Worm (Caenorhabditis elegans) whole organism, L2 larva: Measurements from ENCODE around the gene K03H6.4.

Experiments used
- C34F6.9 ChIP-seq: fragments of 150-350 bp; optimal IDR thresholded peaks from 2 replicates; lab custom pipeline; 2014; ENCODE audit warnings: missing biosample characterization, missing genetic modification characterization
- F13H6.1 ChIP-seq: sonication (generic microtip); optimal IDR thresholded peaks from 2 replicates; lab custom pipeline; 2016; ENCODE audit warnings: missing genetic modification characterization, missing compliant biosample characterization
- R02D3.7 ChIP-seq: fragments of 150-350 bp; optimal IDR thresholded peaks from 2 replicates; lab custom pipeline; 2014; ENCODE audit warnings: missing biosample characterization, missing genetic modification characterization
- Y55F3AM.14 ChIP-seq: fragments of 200-800 bp; sonication (Bioruptor generic); optimal IDR thresholded peaks from 2 replicates; lab custom pipeline; 2018; ENCODE audit warnings: mild to moderate bottlenecking, missing genetic modification characterization, missing compliant biosample characterization
- ZK546.5 ChIP-seq: sonication (generic microtip); optimal IDR thresholded peaks from 2 replicates; lab custom pipeline; 2017; ENCODE audit warnings: missing biosample characterization, missing genetic modification characterization
- alr-1 ChIP-seq: fragments of 150-350 bp; optimal IDR thresholded peaks from 2 replicates; lab custom pipeline; 2014; ENCODE audit warnings: missing biosample characterization, missing genetic modification characterization
- aly-2 ChIP-seq: fragments of 150-350 bp; optimal IDR thresholded peaks from 2 replicates; lab custom pipeline; 2014; ENCODE audit warnings: missing biosample characterization, missing genetic modification characterization
- ama-1 ChIP-seq: fragments of 150-350 bp; optimal IDR thresholded peaks from 2 replicates; lab custom pipeline; 2018; ENCODE audit warnings: inconsistent platforms
- crh-2 ChIP-seq: sonication (generic microtip); optimal IDR thresholded peaks from 2 replicates; lab custom pipeline; 2017; ENCODE audit warnings: missing biosample characterization, missing genetic modification characterization
- dmd-4 ChIP-seq: sonication (generic microtip); optimal IDR thresholded peaks from 2 replicates; lab custom pipeline; 2017; ENCODE audit warnings: missing biosample characterization, missing genetic modification characterization
- egl-27 ChIP-seq: sonication (generic microtip); optimal IDR thresholded peaks from 3 replicates; lab custom pipeline; 2017; ENCODE audit warnings: missing biosample characterization, missing genetic modification reagents, missing genetic modification characterization
- elt-1 ChIP-seq: fragments of 150-350 bp; optimal IDR thresholded peaks from 2 replicates; lab custom pipeline; 2014; ENCODE audit warnings: missing biosample characterization, missing genetic modification characterization
- gmeb-1 ChIP-seq: fragments of 150-350 bp; optimal IDR thresholded peaks from 2 replicates; lab custom pipeline; 2014; ENCODE audit warnings: missing biosample characterization, missing genetic modification characterization
- lin-11 ChIP-seq: fragments of 150-350 bp; sonication (generic microtip); optimal IDR thresholded peaks from 2 replicates; lab custom pipeline; 2014; ENCODE audit warnings: missing biosample characterization, missing genetic modification characterization, inconsistent platforms, mixed read lengths
- lin-13 ChIP-seq: fragments of 150-350 bp; optimal IDR thresholded peaks from 2 replicates; lab custom pipeline; 2014; ENCODE audit warnings: missing biosample characterization, missing genetic modification reagents, missing genetic modification characterization
- lsy-2 ChIP-seq, 2 experiments: fragments of 150-350 bp in 1 of 2; sonication (generic microtip) in 1 of 2; optimal IDR thresholded peaks; 2 replicates each; lab custom pipeline; 2014 to 2017; ENCODE audit warnings: missing biosample characterization in 2 of 2, missing genetic modification characterization in 2 of 2
- mab-5 ChIP-seq: fragments of 150-350 bp; optimal IDR thresholded peaks from 2 replicates; lab custom pipeline; 2014; ENCODE audit warnings: missing biosample characterization, missing genetic modification characterization
- mbf-1 ChIP-seq: sonication (generic microtip); optimal IDR thresholded peaks from 2 replicates; lab custom pipeline; 2017; ENCODE audit warnings: missing biosample characterization, missing genetic modification characterization
- mdl-1 ChIP-seq, 2 experiments: fragments of 150-350 bp in 1 of 2; sonication (generic microtip) in 1 of 2; optimal IDR thresholded peaks; 2 replicates each; lab custom pipeline; 2017; ENCODE audit warnings: missing biosample characterization in 2 of 2, missing genetic modification characterization in 2 of 2
- nhr-10 ChIP-seq: sonication (generic microtip); optimal IDR thresholded peaks from 2 replicates; lab custom pipeline; 2017; ENCODE audit warnings: missing biosample characterization, missing genetic modification characterization
- nhr-12 ChIP-seq: fragments of 150-350 bp; optimal IDR thresholded peaks from 2 replicates; lab custom pipeline; 2014; ENCODE audit warnings: missing biosample characterization, missing genetic modification characterization
- nhr-129 ChIP-seq: fragments of 150-350 bp; optimal IDR thresholded peaks from 2 replicates; lab custom pipeline; 2014; ENCODE audit warnings: missing biosample characterization, missing genetic modification characterization
- nhr-21 ChIP-seq: fragments of 150-350 bp; optimal IDR thresholded peaks from 2 replicates; lab custom pipeline; 2014; ENCODE audit warnings: missing biosample characterization, missing genetic modification characterization
- nhr-237 ChIP-seq: fragments of 150-350 bp; optimal IDR thresholded peaks from 2 replicates; lab custom pipeline; 2014; ENCODE audit warnings: missing biosample characterization, missing genetic modification characterization
- nhr-25 ChIP-seq: fragments of 150-350 bp; sonication (generic microtip); optimal IDR thresholded peaks from 3 replicates; lab custom pipeline; 2014; ENCODE audit warnings: missing biosample characterization, missing genetic modification characterization
- nhr-77 ChIP-seq: fragments of 150-350 bp; optimal IDR thresholded peaks from 2 replicates; lab custom pipeline; 2014; ENCODE audit warnings: missing biosample characterization, missing genetic modification characterization
- peb-1 ChIP-seq: fragments of 150-350 bp; optimal IDR thresholded peaks from 2 replicates; lab custom pipeline; 2014; ENCODE audit warnings: missing biosample characterization, missing genetic modification characterization
- sem-4 ChIP-seq: fragments of 150-350 bp; optimal IDR thresholded peaks from 2 replicates; lab custom pipeline; 2014; ENCODE audit warnings: missing biosample characterization, missing genetic modification reagents, missing genetic modification characterization
- sma-3 ChIP-seq: sonication (generic microtip); optimal IDR thresholded peaks from 2 replicates; lab custom pipeline; 2016; ENCODE audit warnings: missing genetic modification reagents, missing genetic modification characterization, missing compliant biosample characterization
- snpc-4 ChIP-seq: fragments of 150-350 bp; optimal IDR thresholded peaks from 2 replicates; lab custom pipeline; 2014; ENCODE audit warnings: missing biosample characterization, missing genetic modification characterization
- unc-39 ChIP-seq: fragments of 150-350 bp; optimal IDR thresholded peaks from 2 replicates; lab custom pipeline; 2014; ENCODE audit warnings: missing biosample characterization, missing genetic modification characterization
- unc-55 ChIP-seq: fragments of 150-350 bp; sonication (generic microtip); optimal IDR thresholded peaks from 3 replicates; lab custom pipeline; 2014; ENCODE audit warnings: missing biosample characterization, missing genetic modification reagents, missing genetic modification characterization
- unc-62 ChIP-seq: fragments of 150-350 bp; optimal IDR thresholded peaks from 2 replicates; lab custom pipeline; 2014; ENCODE audit warnings: missing biosample characterization, missing genetic modification reagents, missing genetic modification characterization
- zag-1 ChIP-seq: fragments of 150-350 bp; optimal IDR thresholded peaks from 2 replicates; lab custom pipeline; 2014; ENCODE audit warnings: missing biosample characterization, missing genetic modification characterization
- ztf-11 ChIP-seq: sonication (generic microtip); optimal IDR thresholded peaks from 2 replicates; lab custom pipeline; 2017; ENCODE audit warnings: missing biosample characterization, missing genetic modification characterization
- ztf-4 ChIP-seq: fragments of 150-350 bp; optimal IDR thresholded peaks from 2 replicates; lab custom pipeline; 2014; ENCODE audit warnings: missing biosample characterization, missing genetic modification characterization

Gene K03H6.4

DNA sequence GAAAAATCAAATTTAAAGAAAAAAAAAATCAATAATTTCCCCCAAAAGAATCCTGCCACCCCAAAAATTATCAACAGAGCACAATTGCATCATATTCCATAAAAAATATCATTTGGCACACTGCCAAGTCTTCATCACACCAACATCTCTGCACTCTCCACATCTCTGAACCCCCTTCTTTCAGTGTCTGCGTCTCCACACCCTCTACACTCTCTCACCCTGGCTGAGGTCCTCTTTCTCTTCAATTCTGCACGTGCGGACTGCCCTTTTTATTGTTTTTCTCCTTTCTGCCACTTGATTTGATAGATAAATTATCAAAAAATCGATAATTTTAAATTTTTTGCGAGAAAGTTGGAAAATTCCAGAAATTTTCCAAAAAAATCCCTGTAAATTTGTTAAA, 23.7 kb downstream of the K03H6.4 start, which contains the start of gene hxk-3 (continued):
- no peak for TF ChIP-seq peb-1 (tag; lab: Kevin White, UChicago)
- no peak for TF ChIP-seq nhr-237
- no peak for TF ChIP-seq nhr-77

DNA sequence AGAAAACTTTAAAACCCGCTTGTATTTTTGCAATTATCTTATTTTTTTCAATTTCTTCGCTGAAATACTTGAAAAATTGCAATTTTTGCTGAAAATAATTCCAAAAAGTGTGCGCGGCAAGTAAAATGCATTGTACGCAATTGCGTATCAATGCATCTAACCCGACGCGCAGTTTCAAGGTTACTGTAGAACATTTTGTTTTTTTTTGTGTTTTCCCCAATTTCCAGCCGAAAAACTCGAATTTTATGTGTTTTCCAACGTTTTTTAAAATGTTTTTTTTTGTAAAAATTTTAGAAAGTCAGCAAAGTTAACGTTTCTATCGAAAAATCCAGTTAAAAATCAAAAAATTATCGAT, 24.5 kb downstream of the K03H6.4 start:
- TF ChIP-seq nhr-12 (no peak), lin-11 (tag; lab: Kevin White, UChicago) (no peak)
- TF ChIP-seq, all 48 proteins: peak for 0

DNA sequence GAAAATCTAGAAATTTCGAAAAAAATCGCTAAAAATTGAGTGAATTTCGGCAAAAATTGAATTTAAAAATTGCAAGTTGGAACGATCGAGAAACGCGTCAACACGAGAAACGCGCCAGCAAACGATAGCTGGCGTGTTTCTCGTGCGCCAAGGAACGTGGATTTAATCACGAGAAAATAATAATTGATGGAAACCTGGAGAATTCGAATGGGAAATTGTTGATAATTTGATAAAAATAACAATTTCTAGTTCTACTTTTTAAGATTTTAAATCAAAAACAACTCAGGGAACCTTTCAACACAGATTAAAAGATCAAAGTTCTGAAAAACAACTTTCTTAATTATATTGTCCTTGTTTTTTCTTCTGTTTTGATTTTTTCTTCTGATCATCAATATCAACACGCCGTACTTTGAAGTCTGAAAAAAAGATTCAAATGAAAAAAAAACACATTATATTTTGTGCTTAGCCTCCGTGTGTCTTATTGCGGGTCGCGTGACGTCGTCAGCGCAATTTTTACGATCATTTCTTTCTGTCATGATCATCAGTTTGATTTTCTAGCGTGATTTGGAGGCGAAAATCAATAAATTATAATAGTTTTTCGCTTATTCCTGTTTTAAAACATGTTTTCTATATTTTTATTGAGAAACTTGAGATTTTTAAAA, 25.0 kb downstream of the K03H6.4 start, which contains the start of gene npp-20:
Gene npp-20 (minus strand): TSS at position 6 of the 662 bp plus-strand sequence.
- TF ChIP-seq ama-1 (lab: Kevin White, UChicago) = peak; percentile 8
- TF ChIP-seq lin-13 (GFP tag; lab: Kevin White, UChicago) = peak; percentile 51
- TF ChIP-seq peb-1 (tag; lab: Kevin White, UChicago) = no peak
- peak; percentile 7 for TF ChIP-seq egl-27 (tag; lab: Kevin White, UChicago)
- TF ChIP-seq sem-4 (tag; lab: Kevin White, UChicago) = no peak
- peak; percentile 74 to 84 for TF ChIP-seq lsy-2 (tag; optimal IDR thresholded peaks at IDR 0.05; lab: Kevin White, UChicago)
- peak; percentile 39 for TF ChIP-seq sma-3 (GFP tag; lab: Kevin White, UChicago)
- peak; percentile 60 for TF ChIP-seq unc-55 (GFP tag; lab: Kevin White, UChicago)
- peak; percentile 24 for TF ChIP-seq F13H6.1 (tag; lab: Kevin White, UChicago)
- peak; percentile 41 for TF ChIP-seq nhr-129 (tag; lab: Kevin White, UChicago)
- TF ChIP-seq R02D3.7 (tag; lab: Kevin White, UChicago) = no peak
- TF ChIP-seq ztf-11 (tag; lab: Kevin White, UChicago) = no peak
- TF ChIP-seq snpc-4 (tag; lab: Kevin White, UChicago) = peak; percentile 20
- TF ChIP-seq crh-2 = peak; percentile 78
- TF ChIP-seq gmeb-1 (tag; lab: Kevin White, UChicago) = peak; percentile 77
- TF ChIP-seq ztf-4 (tag; lab: Kevin White, UChicago) = peak; percentile 13
- peak; percentile 81 for TF ChIP-seq C34F6.9
- TF ChIP-seq nhr-25 (tag; lab: Kevin White, UChicago) = peak; percentile 36

DNA sequence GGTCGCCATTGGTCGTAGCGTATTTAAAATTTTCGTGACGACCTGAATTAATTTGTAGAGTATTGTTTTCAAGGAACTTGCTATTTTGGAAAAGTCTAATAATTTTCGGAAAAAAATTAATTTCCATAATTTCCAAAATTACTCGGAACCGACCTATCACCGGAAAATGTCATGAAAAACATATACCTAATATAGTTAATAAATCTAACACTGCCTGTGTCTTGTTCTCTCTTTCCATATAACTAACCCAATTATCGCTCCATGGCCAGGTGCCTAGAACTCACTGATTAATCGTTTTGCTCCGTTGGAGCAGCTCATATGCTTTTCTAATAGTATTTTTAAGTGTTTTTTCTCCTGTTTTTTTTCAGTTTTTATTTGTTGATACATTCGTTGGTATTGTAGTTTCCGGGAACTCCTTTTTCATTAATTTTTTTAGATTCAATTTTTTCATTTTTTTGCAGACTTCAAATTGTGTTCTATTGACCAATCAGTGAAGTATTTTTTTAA, 36.1 kb downstream of the K03H6.4 start, which contains the start of gene Y77E11A.16:
Gene Y77E11A.16 (plus strand): TSS at position 457 of the 507 bp plus-strand sequence.
- TF ChIP-seq lsy-2 (tag; optimal IDR thresholded peaks at IDR 0.05; lab: Kevin White, UChicago) = peak in 1 of 2 experiments; percentile 9
- no peak for TF ChIP-seq mab-5 (tag; lab: Kevin White, UChicago)

ce11 chrIV:1478649-1479048, 42.5 kb downstream of the K03H6.4 start:
- no peak for TF ChIP-seq snpc-4 (tag; lab: Kevin White, UChicago)
- TF ChIP-seq Y55F3AM.14 = no peak
- no peak for TF ChIP-seq unc-39 (tag; lab: Kevin White, UChicago)
- TF ChIP-seq ZK546.5 (tag; lab: Kevin White, UChicago) = no peak
- no peak for TF ChIP-seq F13H6.1 (tag; lab: Kevin White, UChicago)
- TF ChIP-seq zag-1 (tag; lab: Kevin White, UChicago) = no peak
- TF ChIP-seq nhr-237 = no peak
- no peak for TF ChIP-seq peb-1 (tag; lab: Kevin White, UChicago)
- TF ChIP-seq lin-13 (GFP tag; lab: Kevin White, UChicago) = no peak

ce11 chrIV:1475009-1475408, 46.1 kb downstream of the K03H6.4 start, which contains the start of gene Y77E11A.12:
Y77E11A.12 (minus strand) TSS chrIV:1475109.
- no peak for TF ChIP-seq unc-62 (GFP tag; lab: Kevin White, UChicago)
- no peak for TF ChIP-seq lin-13 (GFP tag; lab: Kevin White, UChicago)
- no peak for TF ChIP-seq ZK546.5 (tag; lab: Kevin White, UChicago)
- no peak for TF ChIP-seq alr-1 (tag; lab: Kevin White, UChicago)
- TF ChIP-seq nhr-129 (tag; lab: Kevin White, UChicago) = no peak
- TF ChIP-seq mbf-1 (tag; lab: Kevin White, UChicago) = no peak
- no peak for TF ChIP-seq aly-2 (tag; lab: Kevin White, UChicago)
- TF ChIP-seq nhr-21 (tag; lab: Kevin White, UChicago) = no peak
- no peak for TF ChIP-seq dmd-4 (tag; lab: Kevin White, UChicago)
- no peak for TF ChIP-seq nhr-10 (tag; lab: Kevin White, UChicago)
- TF ChIP-seq ama-1 (lab: Kevin White, UChicago) = no peak
- TF ChIP-seq nhr-12 = no peak
- no peak for TF ChIP-seq gmeb-1 (tag; lab: Kevin White, UChicago)
- no peak for TF ChIP-seq lin-11 (tag; lab: Kevin White, UChicago)
- no peak for TF ChIP-seq mdl-1 (tag; optimal IDR thresholded peaks at IDR 0.05; lab: Kevin White, UChicago)
- TF ChIP-seq elt-1 (tag; lab: Kevin White, UChicago) = no peak
- TF ChIP-seq ztf-4 (tag; lab: Kevin White, UChicago) = no peak
- no peak for TF ChIP-seq unc-39 (tag; lab: Kevin White, UChicago)
